Worm (Caenorhabditis elegans) whole organism, young adult: ENCODE results near the gene tebp-2.

Experiments used
- B0261.1 ChIP-seq: sonication (generic microtip); optimal IDR thresholded peaks from 2 replicates; lab custom pipeline; 2016; ENCODE audit warnings: mild to moderate bottlenecking, missing genetic modification characterization, moderate library complexity, missing compliant biosample characterization
- B0336.3 ChIP-seq: fragments of 200-800 bp; sonication (Bioruptor generic); IDR thresholded peaks from 2 replicates; pipeline ENCODE4 v1.3.6; 2022; ENCODE audit warnings: missing genetic modification characterization, missing compliant biosample characterization
- F33H1.4 ChIP-seq: fragments of 200-800 bp; sonication (Bioruptor generic); IDR thresholded peaks from 2 replicates; pipeline ENCODE4 v1.3.6; 2022; ENCODE audit warnings: missing genetic modification reagents, missing genetic modification characterization, missing compliant biosample characterization
- F37B4.10 ChIP-seq: fragments of 200-800 bp; sonication (Bioruptor generic); IDR thresholded peaks from 2 replicates; pipeline ENCODE4 v1.3.6; 2022; ENCODE audit warnings: missing genetic modification characterization, missing compliant biosample characterization
- F52B5.7 ChIP-seq: sonication (generic microtip); optimal IDR thresholded peaks from 2 replicates; lab custom pipeline; 2016; ENCODE audit warnings: mild to moderate bottlenecking, missing genetic modification characterization, missing compliant biosample characterization
- T07F8.4 ChIP-seq: sonication (generic microtip); optimal IDR thresholded peaks from 2 replicates; lab custom pipeline; 2016; ENCODE audit warnings: mild to moderate bottlenecking, missing genetic modification characterization, moderate library complexity, missing compliant biosample characterization
- Y67H2A.10 ChIP-seq: fragments of 200-800 bp; sonication (Bioruptor generic); conservative IDR thresholded peaks from 2 replicates; pipeline ENCODE4 v1.3.6; 2022; ENCODE audit warnings: missing genetic modification reagents, missing genetic modification characterization, missing compliant biosample characterization
- akir-1 ChIP-seq: fragments of 200-800 bp; sonication (Bioruptor generic); optimal IDR thresholded peaks from 2 replicates; lab custom pipeline; 2018; ENCODE audit warnings: mild to moderate bottlenecking, missing genetic modification characterization, moderate library complexity, missing compliant biosample characterization
- aptf-2 ChIP-seq: fragments of 200-800 bp; sonication (Bioruptor generic); conservative IDR thresholded peaks from 2 replicates; pipeline ENCODE4 v1.3.6; 2022; ENCODE audit warnings: missing genetic modification reagents, missing genetic modification characterization, missing compliant biosample characterization
- atf-7 ChIP-seq: sonication (generic microtip); optimal IDR thresholded peaks from 2 replicates; lab custom pipeline; 2017; ENCODE audit warnings: mild to moderate bottlenecking, missing genetic modification characterization, missing compliant biosample characterization
- attf-6 ChIP-seq: fragments of 200-800 bp; sonication (Bioruptor generic); IDR thresholded peaks from 2 replicates; pipeline ENCODE4 v1.3.6; 2022; ENCODE audit warnings: missing genetic modification reagents, missing genetic modification characterization, missing compliant biosample characterization
- bed-1 ChIP-seq: fragments of 200-800 bp; sonication (Bioruptor generic); IDR thresholded peaks from 2 replicates; pipeline ENCODE4 v1.3.6; 2022; ENCODE audit warnings: missing genetic modification reagents, missing genetic modification characterization, missing compliant biosample characterization
- ccch-3 ChIP-seq: fragments of 200-800 bp; sonication (Bioruptor generic); optimal IDR thresholded peaks from 2 replicates; lab custom pipeline; 2018; ENCODE audit warnings: mild to moderate bottlenecking, missing genetic modification characterization, missing compliant biosample characterization
- cebp-1 ChIP-seq, 2 experiments: fragments of 200-800 bp in 1 of 2; sonication (Bioruptor generic) in 1 of 2; sonication (generic microtip) in 1 of 2; IDR thresholded peaks in 1 of 2; optimal IDR thresholded peaks in 1 of 2; 2 replicates each; pipeline versions ENCODE4 v1.3.6 to Lab custom; 2017 to 2022; ENCODE audit warnings: missing compliant biosample characterization in 2 of 2, missing genetic modification characterization in 2 of 2, mild to moderate bottlenecking in 1 of 2, missing genetic modification reagents in 1 of 2, moderate library complexity in 1 of 2
- cebp-2 ChIP-seq: fragments of 200-800 bp; sonication (Bioruptor generic); IDR thresholded peaks from 2 replicates; pipeline ENCODE4 v1.3.6; 2022; ENCODE audit warnings: missing genetic modification characterization, missing compliant biosample characterization
- ceh-27 ChIP-seq: fragments of 200-800 bp; sonication (Bioruptor generic); optimal IDR thresholded peaks from 2 replicates; lab custom pipeline; 2018; ENCODE audit warnings: mild to moderate bottlenecking, missing genetic modification characterization, moderate library complexity, missing compliant biosample characterization
- ceh-91 ChIP-seq: fragments of 200-800 bp; sonication (Bioruptor generic); IDR thresholded peaks from 2 replicates; pipeline ENCODE4 v1.3.6; 2022; ENCODE audit warnings: missing genetic modification reagents, missing genetic modification characterization, missing compliant biosample characterization
- efl-1 ChIP-seq: fragments of 150-350 bp; optimal IDR thresholded peaks from 2 replicates; lab custom pipeline; 2014; ENCODE audit warnings: missing biosample characterization, missing genetic modification reagents, missing genetic modification characterization
- egl-18 ChIP-seq: fragments of 200-800 bp; sonication (Bioruptor generic); IDR thresholded peaks from 2 replicates; pipeline ENCODE4 v1.3.6; 2022; ENCODE audit warnings: missing genetic modification reagents, missing genetic modification characterization, missing compliant biosample characterization
- fkh-3 ChIP-seq: sonication (generic microtip); optimal IDR thresholded peaks from 2 replicates; lab custom pipeline; 2016; ENCODE audit warnings: mild to moderate bottlenecking, missing genetic modification characterization, missing compliant biosample characterization
- gei-17 ChIP-seq: fragments of 200-800 bp; sonication (Bioruptor generic); optimal IDR thresholded peaks from 2 replicates; lab custom pipeline; 2018; ENCODE audit warnings: mild to moderate bottlenecking, missing genetic modification characterization, missing compliant biosample characterization
- him-1 ChIP-seq: sonication (generic microtip); optimal IDR thresholded peaks from 2 replicates; lab custom pipeline; 2016; ENCODE audit warnings: missing genotype, missing genetic modification reagents, missing genetic modification characterization, missing compliant biosample characterization
- hmg-20 ChIP-seq: fragments of 200-800 bp; sonication (Bioruptor generic); IDR thresholded peaks from 2 replicates; pipeline ENCODE4 v1.3.6; 2022; ENCODE audit warnings: missing genetic modification reagents, missing genetic modification characterization, missing compliant biosample characterization
- hrde-1 ChIP-seq: sonication (generic microtip); optimal IDR thresholded peaks from 2 replicates; lab custom pipeline; 2016; ENCODE audit warnings: missing genetic modification characterization, mild to moderate bottlenecking, missing compliant biosample characterization, moderate library complexity, missing genotype, missing genetic modification reagents, borderline replicate concordance
- lag-1 ChIP-seq: fragments of 200-800 bp; sonication (Bioruptor generic); IDR thresholded peaks from 2 replicates; pipeline ENCODE4 v1.3.6; 2022; ENCODE audit warnings: missing genetic modification reagents, missing genetic modification characterization, missing compliant biosample characterization
- let-607 ChIP-seq, 2 experiments: fragments of 200-800 bp in 1 of 2; sonication (Bioruptor generic) in 1 of 2; sonication (generic microtip) in 1 of 2; optimal IDR thresholded peaks; 2 replicates each; lab custom pipeline; 2016 to 2018; ENCODE audit warnings: mild to moderate bottlenecking in 2 of 2, missing compliant biosample characterization in 2 of 2, missing genetic modification characterization in 2 of 2, moderate library complexity in 2 of 2, missing genotype in 1 of 2
- lin-54 ChIP-seq: fragments of 200-800 bp; sonication (Bioruptor generic); optimal IDR thresholded peaks from 2 replicates; lab custom pipeline; 2018; ENCODE audit warnings: mild to moderate bottlenecking, missing genetic modification characterization, missing compliant biosample characterization
- madf-10 ChIP-seq: sonication (generic microtip); optimal IDR thresholded peaks from 2 replicates; lab custom pipeline; 2016; ENCODE audit warnings: mild to moderate bottlenecking, missing genetic modification characterization, missing compliant biosample characterization
- madf-3 ChIP-seq: fragments of 200-800 bp; sonication (Bioruptor generic); IDR thresholded peaks from 2 replicates; pipeline ENCODE4 v1.3.6; 2022; ENCODE audit warnings: missing genetic modification reagents, missing genetic modification characterization, missing compliant biosample characterization
- nfya-1 ChIP-seq: sonication (generic microtip); optimal IDR thresholded peaks from 2 replicates; lab custom pipeline; 2017; ENCODE audit warnings: antibody characterized with exemption, missing compliant biosample characterization, missing genetic modification characterization, borderline replicate concordance; ENCODE audit not compliant: insufficient read depth
- nfya-2 ChIP-seq: fragments of 200-800 bp; sonication (Bioruptor generic); IDR thresholded peaks from 2 replicates; pipeline ENCODE4 v1.3.6; 2022; ENCODE audit warnings: missing genetic modification reagents, missing genetic modification characterization, missing compliant biosample characterization
- nhr-90 ChIP-seq: sonication (generic microtip); optimal IDR thresholded peaks from 2 replicates; lab custom pipeline; 2016; ENCODE audit warnings: missing genotype, mild to moderate bottlenecking, missing genetic modification characterization, missing compliant biosample characterization
- pbrm-1 ChIP-seq: fragments of 200-800 bp; sonication (Bioruptor generic); IDR thresholded peaks from 2 replicates; pipeline ENCODE4 v1.3.6; 2022; ENCODE audit warnings: missing genetic modification reagents, missing genetic modification characterization, missing compliant biosample characterization
- rcor-1 ChIP-seq: fragments of 200-800 bp; sonication (Bioruptor generic); IDR thresholded peaks from 2 replicates; pipeline ENCODE4 v1.3.6; 2022; ENCODE audit warnings: missing genetic modification reagents, missing genetic modification characterization, missing compliant biosample characterization
- unc-130 ChIP-seq: sonication (generic microtip); optimal IDR thresholded peaks from 2 replicates; lab custom pipeline; 2016; ENCODE audit warnings: missing genetic modification reagents, missing genetic modification characterization, missing compliant biosample characterization
- unc-62 ChIP-seq: fragments of 150-350 bp; optimal IDR thresholded peaks from 2 replicates; lab custom pipeline; 2014; ENCODE audit warnings: missing biosample characterization, missing genetic modification reagents, missing genetic modification characterization
- zfh-2 ChIP-seq: fragments of 200-800 bp; sonication (Bioruptor generic); conservative IDR thresholded peaks from 2 replicates; pipeline ENCODE4 v1.3.6; 2022; ENCODE audit warnings: missing genetic modification reagents, missing genetic modification characterization, missing compliant biosample characterization
- zim-3 ChIP-seq: sonication (generic microtip); optimal IDR thresholded peaks from 2 replicates; lab custom pipeline; 2017; ENCODE audit warnings: mild to moderate bottlenecking, missing genetic modification characterization, moderate library complexity, missing compliant biosample characterization
- ztf-18 ChIP-seq: sonication (generic microtip); optimal IDR thresholded peaks from 2 replicates; lab custom pipeline; 2016; ENCODE audit warnings: missing genotype, mild to moderate bottlenecking, missing genetic modification characterization, missing compliant biosample characterization
- ztf-26 ChIP-seq: sonication (generic microtip); optimal IDR thresholded peaks from 2 replicates; lab custom pipeline; 2017; ENCODE audit warnings: missing genetic modification characterization, missing compliant biosample characterization

Gene tebp-2

DNA sequence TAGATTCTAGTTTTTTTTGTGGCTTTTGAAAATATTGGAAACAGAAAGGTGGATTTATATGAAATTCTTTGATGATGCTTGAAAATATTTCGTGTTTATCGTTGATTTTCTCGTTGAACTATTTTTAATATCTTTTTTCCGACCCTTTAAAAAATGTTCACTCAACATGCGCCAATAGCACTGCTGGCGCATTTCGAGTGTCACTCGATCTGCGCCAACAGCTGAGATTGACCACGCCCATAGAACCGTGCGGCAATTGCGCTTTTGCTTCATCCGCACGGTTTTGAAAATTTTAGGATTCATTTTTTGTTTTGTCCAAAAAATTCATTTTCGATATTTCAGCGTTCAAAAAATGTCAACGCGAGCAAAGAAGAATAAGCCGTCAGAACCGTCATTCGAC, at the start of gene tebp-2 (continued):
- TF ChIP-seq nfya-1 (no peak), fkh-3 (peak; percentile 43), bed-1 (no peak), B0261.1 (no peak), T07F8.4 (tag; lab: Kevin White, UChicago) (no peak), unc-62 (GFP tag; lab: Kevin White, UChicago) (no peak), nhr-90 (tag; lab: Kevin White, UChicago) (no peak), hmg-20 (GFP tag; lab: Robert Waterston, UW) (no peak), ceh-27 (GFP tag; lab: Kevin White, UChicago) (no peak), zfh-2 (GFP tag; lab: Robert Waterston, UW) (no peak), madf-3 (GFP tag; lab: Robert Waterston, UW) (peak; percentile 69; the same call in 1 of the 2 replicates), let-607 (tag; optimal IDR thresholded peaks at IDR 0.05; lab: Kevin White, UChicago) (no peak), akir-1 (GFP tag; lab: Kevin White, UChicago) (no peak), hrde-1 (tag; lab: Kevin White, UChicago) (peak; percentile 88), nfya-2 (GFP tag; lab: Robert Waterston, UW) (no peak), ccch-3 (GFP tag; lab: Kevin White, UChicago) (no peak), ztf-18 (tag; lab: Kevin White, UChicago) (peak; percentile 95), lin-54 (GFP tag; lab: Kevin White, UChicago) (peak; percentile 53), F33H1.4 (GFP tag; lab: Robert Waterston, UW) (peak; percentile 64), rcor-1 (GFP tag; lab: Robert Waterston, UW) (no peak; the same call in 1 of the 2 replicates), him-1 (peak; percentile 58), F37B4.10 (GFP tag; lab: Robert Waterston, UW) (no peak)

DNA sequence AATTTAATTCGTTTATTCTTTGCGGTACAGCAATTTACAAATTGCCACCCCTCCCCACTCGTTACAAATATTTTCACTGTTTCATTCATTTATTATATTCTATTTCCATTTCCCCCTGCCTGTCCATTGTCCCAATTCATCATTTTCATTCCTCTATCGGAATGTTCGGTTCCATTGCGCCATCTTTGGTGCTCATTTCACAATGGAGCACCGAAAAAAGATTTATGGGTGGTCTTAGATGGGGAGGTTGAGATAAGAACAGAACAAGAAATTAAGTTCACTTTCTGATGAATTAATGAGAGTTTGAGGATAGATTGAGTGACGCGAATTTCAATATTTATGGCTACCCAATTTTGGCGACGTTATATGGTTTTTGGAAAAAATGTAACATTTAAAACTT, 49.2 kb upstream of the tebp-2 start:
- no peak for TF ChIP-seq aptf-2 (GFP tag; lab: Robert Waterston, UW)
- no peak for TF ChIP-seq zim-3 (tag; lab: Kevin White, UChicago)
- no peak for TF ChIP-seq attf-6 (GFP tag; lab: Robert Waterston, UW)
- TF ChIP-seq madf-10 (tag; lab: Kevin White, UChicago), result no peak
- no peak for TF ChIP-seq akir-1 (GFP tag; lab: Kevin White, UChicago)
- no peak for TF ChIP-seq pbrm-1 (GFP tag; lab: Robert Waterston, UW)
- no peak for TF ChIP-seq ztf-26 (tag; lab: Kevin White, UChicago)
- no peak for TF ChIP-seq lag-1 (GFP tag; lab: Robert Waterston, UW)
- TF ChIP-seq efl-1 (GFP tag; lab: Kevin White, UChicago), result no peak
- TF ChIP-seq atf-7 (tag; lab: Kevin White, UChicago), result no peak
- no peak for TF ChIP-seq Y67H2A.10 (GFP tag; lab: Robert Waterston, UW)
- no peak for TF ChIP-seq egl-18 (GFP tag; lab: Robert Waterston, UW)
- TF ChIP-seq ccch-3 (GFP tag; lab: Kevin White, UChicago), result no peak
- no peak for TF ChIP-seq unc-130 (GFP tag; lab: Kevin White, UChicago)
- TF ChIP-seq cebp-1 (GFP tag; IDR thresholded peaks at IDR 0.05; lab: Robert Waterston, UW), result no peak
- no peak for TF ChIP-seq cebp-1 (tag; optimal IDR thresholded peaks at IDR 0.05; lab: Kevin White, UChicago)
- no peak for TF ChIP-seq F52B5.7 (tag; lab: Kevin White, UChicago)
- no peak for TF ChIP-seq cebp-2 (GFP tag; lab: Robert Waterston, UW)
- TF ChIP-seq B0336.3 (GFP tag; lab: Robert Waterston, UW), result no peak
- no peak for TF ChIP-seq ceh-91 (GFP tag; lab: Robert Waterston, UW)
- no peak for TF ChIP-seq gei-17 (GFP tag; lab: Kevin White, UChicago)
